Worm (Caenorhabditis elegans): Measurements from ENCODE around the gene lipl-4.

ce11 chrV:6546450-6547171 lies 3.4 kb upstream of the lipl-4 start, which contains the start of gene dre-1:
- TF ChIP-seq lin-13 (GFP tag; optimal IDR thresholded peaks at IDR 0.05) (no peak), Y55F3AM.14 (GFP tag; optimal IDR thresholded peaks at IDR 0.05) (no peak), nhr-129 (tag; optimal IDR thresholded peaks at IDR 0.05) (no peak), lsy-2 (tag; optimal IDR thresholded peaks at IDR 0.05) (no peak), nhr-237 (tag; optimal IDR thresholded peaks at IDR 0.05) (no peak), blmp-1 (tag; optimal IDR thresholded peaks at IDR 0.05; ENCODE audit: insufficient read depth) (no peak)

Data from whole organism, L2 larva.